Worm (Caenorhabditis elegans) whole organism, early embryonic: ENCODE data around the gene hlh-8.

Experiments
- B0310.2 ChIP-seq: sonication (generic microtip); optimal IDR thresholded peaks from 2 replicates; lab custom pipeline; 2016; ENCODE audit warnings: mild to moderate bottlenecking, missing genetic modification characterization, missing compliant biosample characterization
- ama-1 ChIP-seq: fragments of 150-350 bp; optimal IDR thresholded peaks from 2 replicates; lab custom pipeline; 2014
- ceh-13 ChIP-seq: fragments of 200-800 bp; sonication (Bioruptor generic); optimal IDR thresholded peaks from 2 replicates; lab custom pipeline; 2018; ENCODE audit warnings: mild to moderate bottlenecking, missing genetic modification characterization, missing compliant biosample characterization
- ceh-36 ChIP-seq: sonication (generic microtip); optimal IDR thresholded peaks from 2 replicates; lab custom pipeline; 2016; ENCODE audit warnings: missing genetic modification characterization, inconsistent platforms, missing compliant biosample characterization
- ets-7 ChIP-seq: sonication (generic microtip); optimal IDR thresholded peaks from 2 replicates; lab custom pipeline; 2016; ENCODE audit warnings: missing genotype, missing genetic modification characterization, missing compliant biosample characterization
- hmg-4 ChIP-seq: fragments of 200-800 bp; sonication (Bioruptor generic); optimal IDR thresholded peaks from 2 replicates; lab custom pipeline; 2018; ENCODE audit warnings: mild to moderate bottlenecking, missing genetic modification characterization, missing compliant biosample characterization
- pes-1 ChIP-seq: fragments of 200-800 bp; sonication (Bioruptor generic); IDR thresholded peaks from 2 replicates; pipeline ENCODE4 v1.3.6; 2022; ENCODE audit warnings: missing genetic modification reagents, missing genetic modification characterization, missing compliant biosample characterization
- scrt-1 ChIP-seq: fragments of 200-800 bp; sonication (Bioruptor generic); IDR thresholded peaks from 2 replicates; pipeline ENCODE4 v1.3.6; 2022; ENCODE audit warnings: missing genetic modification characterization, missing compliant biosample characterization
- sea-1 ChIP-seq: fragments of 200-800 bp; sonication (Bioruptor generic); conservative IDR thresholded peaks from 2 replicates; pipeline ENCODE4 v1.3.6; 2022; ENCODE audit warnings: missing genetic modification characterization, missing compliant biosample characterization
- tbx-11 ChIP-seq: fragments of 200-800 bp; sonication (Bioruptor generic); IDR thresholded peaks from 2 replicates; pipeline ENCODE4 v1.3.6; 2022; ENCODE audit warnings: missing genetic modification characterization, missing compliant biosample characterization

DNA sequence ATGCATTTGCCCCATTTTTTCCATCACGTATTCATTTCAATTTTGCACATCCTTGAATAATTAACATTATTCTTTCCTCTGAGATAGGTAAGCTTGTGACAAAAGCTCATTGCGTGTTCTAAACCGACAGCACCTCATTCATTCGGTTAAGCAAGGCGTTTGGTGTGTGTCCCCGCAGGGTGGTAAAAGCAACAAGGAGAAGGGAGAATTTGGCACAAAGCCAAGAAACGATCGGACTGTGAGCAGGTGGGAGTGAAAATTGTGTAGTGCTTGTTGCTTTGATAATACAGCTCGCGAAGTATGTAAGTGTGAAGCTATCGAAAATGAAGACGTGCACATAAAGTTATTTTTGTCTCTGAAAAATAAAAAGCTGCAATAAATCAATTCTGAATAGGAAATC lies 40.9 kb downstream of the hlh-8 start:
- TF ChIP-seq pes-1 (GFP tag; lab: Robert Waterston, UW), result peak; percentile 31; the same call in 1 of the 2 replicates
- TF ChIP-seq scrt-1 (GFP tag; lab: Robert Waterston, UW), result no peak
- no peak for TF ChIP-seq ceh-13 (GFP tag; lab: Kevin White, UChicago)
- TF ChIP-seq sea-1, result peak; percentile 65; the same call in 1 of the 2 replicates
- TF ChIP-seq ama-1 (lab: Kevin White, UChicago), result no peak
- no peak for TF ChIP-seq tbx-11
- no peak for TF ChIP-seq ceh-36 (tag; lab: Kevin White, UChicago)
- TF ChIP-seq hmg-4, result peak; percentile 73
- no peak for TF ChIP-seq B0310.2 (tag; lab: Kevin White, UChicago)
- TF ChIP-seq ets-7 (tag; lab: Kevin White, UChicago), result no peak
